Worm (Caenorhabditis elegans): Measurements from ENCODE around the gene nrf-5.

nrf-5 gene

ce11 chrV:13869551-13869950, 41.5 kb downstream of the nrf-5 start:
- TF ChIP-seq nhr-11 (tag; optimal IDR thresholded peaks at IDR 0.05) (peak; percentile 100), lin-39 (tag; optimal IDR thresholded peaks at IDR 0.05) (no peak), mep-1 (tag; optimal IDR thresholded peaks at IDR 0.05) (no peak), Y75B8A.6 (GFP tag; IDR thresholded peaks at IDR 0.05) (no peak), mxl-2 (GFP tag; conservative IDR thresholded peaks at IDR 0.05) (no peak), aly-2 (tag; optimal IDR thresholded peaks at IDR 0.05) (no peak), nhr-48 (tag; optimal IDR thresholded peaks at IDR 0.05) (no peak), dmd-8 (GFP tag; IDR thresholded peaks at IDR 0.05) (no peak), lir-3 (tag; optimal IDR thresholded peaks at IDR 0.05) (no peak), zfp-3 (GFP tag; conservative IDR thresholded peaks at IDR 0.05) (no peak), unc-62 (GFP tag; optimal IDR thresholded peaks at IDR 0.05 in 1 of 2) (no peak), unc-62 (tag; optimal IDR thresholded peaks at IDR 0.05) (no peak), dmd-6 (GFP tag; IDR thresholded peaks at IDR 0.05) (no peak), spr-3 (GFP tag; optimal IDR thresholded peaks at IDR 0.05) (no peak), nhr-28 (tag; optimal IDR thresholded peaks at IDR 0.05) (peak; percentile 89), F37D6.2 (tag; optimal IDR thresholded peaks at IDR 0.05) (no peak), hif-1 (tag; optimal IDR thresholded peaks at IDR 0.05) (no peak), F49E8.2 (tag; optimal IDR thresholded peaks at IDR 0.05; ENCODE audit: borderline replicate concordance) (no peak)

- TF ChIP-seq ceh-32 (tag; optimal IDR thresholded peaks at IDR 0.05; ENCODE audit: poor library complexity) (no peak), jun-1 (tag; optimal IDR thresholded peaks at IDR 0.05) (no peak), ces-1 (GFP tag; optimal IDR thresholded peaks at IDR 0.05) (no peak), pha-4 (GFP tag; IDR thresholded peaks at IDR 0.05) (no peak), pha-4 (tag; optimal IDR thresholded peaks at IDR 0.05) (no peak), skn-1 (tag; optimal IDR thresholded peaks at IDR 0.05) (no peak), nhr-28 (tag; optimal IDR thresholded peaks at IDR 0.05) (no peak), nhr-42 (GFP tag; IDR thresholded peaks at IDR 0.05) (no peak), lin-39 (tag; optimal IDR thresholded peaks at IDR 0.05) (no peak), duxl-1 (tag; optimal IDR thresholded peaks at IDR 0.05; ENCODE audit: poor library complexity) (no peak), dpl-1 (GFP tag; optimal IDR thresholded peaks at IDR 0.05) (no peak), dmd-8 (GFP tag; IDR thresholded peaks at IDR 0.05) (no peak), zfp-2 (tag; optimal IDR thresholded peaks at IDR 0.05) (no peak)
These were observed 44.8 kb downstream of the nrf-5 start, which contains the start of gene cpt-5 for ce11 chrV:13872895-13873294. Gene cpt-5, plus strand, starts transcription at chrV:13873195.

ce11 chrV:13873323-13873722, 45.3 kb downstream of the nrf-5 start:
- TF ChIP-seq lir-3 (tag; optimal IDR thresholded peaks at IDR 0.05): no peak
- no peak for TF ChIP-seq ceh-28 (tag; optimal IDR thresholded peaks at IDR 0.05)
- TF ChIP-seq unc-62 (GFP tag; optimal IDR thresholded peaks at IDR 0.05 in 1 of 2): peak in 1 of 2 experiments; percentile 94
- no peak for TF ChIP-seq unc-62 (tag; optimal IDR thresholded peaks at IDR 0.05)
- TF ChIP-seq duxl-1 (tag; optimal IDR thresholded peaks at IDR 0.05; ENCODE audit: poor library complexity): no peak

- no peak for TF ChIP-seq F10B5.3 (tag; optimal IDR thresholded peaks at IDR 0.05)
- TF ChIP-seq ctbp-1 (GFP tag; IDR thresholded peaks at IDR 0.05): no peak
- no peak for TF ChIP-seq nhr-41 (GFP tag; IDR thresholded peaks at IDR 0.05)
- no peak for TF ChIP-seq vab-7 (GFP tag; IDR thresholded peaks at IDR 0.05)
- no peak for TF ChIP-seq fkh-10 (GFP tag; optimal IDR thresholded peaks at IDR 0.05)
- TF ChIP-seq lsy-2 (tag; optimal IDR thresholded peaks at IDR 0.05): no peak
- no peak for TF ChIP-seq nhr-25 (tag; optimal IDR thresholded peaks at IDR 0.05; ENCODE audit: borderline replicate concordance, insufficient read depth)
- no peak for TF ChIP-seq attf-4 (tag; optimal IDR thresholded peaks at IDR 0.05)
- TF ChIP-seq dpl-1 (GFP tag; optimal IDR thresholded peaks at IDR 0.05): no peak
- no peak for TF ChIP-seq nhr-77 (tag; optimal IDR thresholded peaks at IDR 0.05)
These were observed 48.5 kb downstream of the nrf-5 start, which contains the start of gene T22G5.1 for ce11 chrV:13876529-13876928. Gene T22G5.1, plus strand, starts transcription at chrV:13876829.

Measured in whole organism, L4 larva.